Worm (Caenorhabditis elegans) whole organism, L3 larva: ENCODE measurements around the gene str-45.

Source experiments
- R02D3.7 ChIP-seq: fragments of 150-350 bp; optimal IDR thresholded peaks from 2 replicates; lab custom pipeline; 2014; ENCODE audit warnings: missing biosample characterization, missing genetic modification characterization
- ZK546.5 ChIP-seq: sonication (generic microtip); optimal IDR thresholded peaks from 2 replicates; lab custom pipeline; 2017; ENCODE audit warnings: missing biosample characterization, missing genetic modification characterization
- ztf-4 ChIP-seq: fragments of 150-350 bp; optimal IDR thresholded peaks from 2 replicates; lab custom pipeline; 2014; ENCODE audit warnings: missing biosample characterization, missing genetic modification characterization

- TF ChIP-seq ztf-4: no peak
- TF ChIP-seq R02D3.7: no peak
- no peak for TF ChIP-seq ZK546.5 (tag; lab: Kevin White, UChicago)
Measured at ce11 chrV:15192377-15192776, 33.6 kb downstream of the str-45 start, which contains the start of gene plc-2.
